Worm (Caenorhabditis elegans) whole organism, L4 larva: ENCODE measurements around the gene Y77E11A.23.

Source experiments
- F26F4.8 ChIP-seq: fragments of 200-800 bp; sonication (Bioruptor generic); conservative IDR thresholded peaks from 2 replicates; pipeline ENCODE4 v1.3.6; 2022; ENCODE audit warnings: missing genetic modification characterization, missing compliant biosample characterization
- mdt-29 ChIP-seq: fragments of 200-800 bp; sonication (Bioruptor generic); IDR thresholded peaks from 2 replicates; pipeline ENCODE4 v1.3.6; 2022; ENCODE audit warnings: missing genetic modification reagents, missing genetic modification characterization, missing compliant biosample characterization
- nhr-25 ChIP-seq: sonication (generic microtip); optimal IDR thresholded peaks from 2 replicates; lab custom pipeline; 2017; ENCODE audit warnings: missing genetic modification characterization, mild to moderate bottlenecking, missing compliant biosample characterization, antibody characterized with exemption, moderate library complexity, borderline replicate concordance; ENCODE audit not compliant: insufficient read depth
- nhr-48 ChIP-seq: sonication (generic microtip); optimal IDR thresholded peaks from 2 replicates; lab custom pipeline; 2016; ENCODE audit warnings: mild to moderate bottlenecking, missing genetic modification characterization, missing compliant biosample characterization
- unc-39 ChIP-seq: sonication (generic microtip); optimal IDR thresholded peaks from 2 replicates; lab custom pipeline; 2017; ENCODE audit warnings: missing biosample characterization, missing genetic modification characterization

ce11 chrIV:1391446-1391845 is 38.7 kb downstream of the Y77E11A.23 start:
- TF ChIP-seq mdt-29 (GFP tag; lab: Robert Waterston, UW): no peak
- no peak for TF ChIP-seq unc-39
- TF ChIP-seq nhr-48: no peak
- no peak for TF ChIP-seq nhr-25
- no peak for TF ChIP-seq F26F4.8 (GFP tag; lab: Robert Waterston, UW)
